Fruit fly (Drosophila melanogaster): ENCODE data around the gene Pkd2.

Gene Pkd2

DNA sequence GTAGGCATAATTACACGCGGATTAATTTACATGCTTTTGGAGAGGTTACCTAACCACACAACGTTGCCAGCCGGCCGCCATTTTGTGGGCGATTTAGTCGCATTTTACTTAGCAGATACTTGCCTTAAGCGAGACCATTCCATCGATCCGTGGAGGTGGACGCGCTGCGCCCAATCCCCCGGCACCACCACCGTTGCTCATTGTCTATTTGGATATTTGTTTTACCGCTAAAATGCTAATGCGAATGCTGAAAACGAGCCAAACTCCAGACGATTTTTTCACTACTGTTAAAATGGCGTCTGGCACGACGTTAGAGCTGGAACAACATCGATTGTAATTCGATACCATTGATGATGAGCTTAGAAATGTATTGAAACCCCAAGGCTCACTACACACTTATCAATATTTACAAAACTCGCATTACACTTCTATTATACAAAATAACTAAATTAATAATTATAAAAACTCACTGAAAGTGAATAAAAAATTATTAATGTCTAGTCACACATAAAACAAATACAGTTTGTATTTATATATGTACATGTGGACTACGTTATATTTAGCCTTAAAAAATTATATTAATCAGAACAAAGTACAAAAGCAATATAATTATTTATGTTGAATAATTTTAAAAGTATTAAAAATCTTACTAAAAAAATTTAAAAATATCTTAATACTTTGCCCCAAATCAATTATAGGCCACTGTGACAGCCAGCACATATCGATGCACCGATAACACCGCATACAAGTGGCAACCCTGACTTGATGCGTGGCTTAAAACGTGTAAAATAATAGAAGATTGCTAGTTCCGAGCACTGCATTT lies 35.8 kb downstream of the Pkd2 start, which contains the start of gene eRF3 (continued):
- peak; percentile 42; the same call in 1 of the 2 replicates for TF ChIP-seq ro (GFP tag; IDR thresholded peaks at IDR 0.05)
- peak; percentile 74 for TF ChIP-seq Fer3 (tag; optimal IDR thresholded peaks at IDR 0.05)
- TF ChIP-seq kah (GFP tag; optimal IDR thresholded peaks at IDR 0.05), result no peak
- TF ChIP-seq dati (GFP tag; IDR thresholded peaks at IDR 0.05), result no peak
- TF ChIP-seq MESR4 (GFP tag; optimal IDR thresholded peaks at IDR 0.05), result peak; percentile 98
- peak; percentile 24; the same call in 1 of the 3 replicates for TF ChIP-seq CG34224 (GFP tag; IDR thresholded peaks at IDR 0.05; ENCODE audit: partially characterized antibody)
- TF ChIP-seq corto (GFP tag; optimal IDR thresholded peaks at IDR 0.05), result no peak
- TF ChIP-seq dmrt11E (tag; optimal IDR thresholded peaks at IDR 0.05), result peak; percentile 85
- TF ChIP-seq ase (GFP tag; IDR thresholded peaks at IDR 0.05), result peak; percentile 42; the same call in 2 of the 3 replicates
- TF ChIP-seq CG17186 (GFP tag; optimal IDR thresholded peaks at IDR 0.05), result no peak
- peak; percentile 45; the same call in 1 of the 2 replicates for TF ChIP-seq CG13287 (GFP tag; IDR thresholded peaks at IDR 0.05; ENCODE audit: partially characterized antibody)
- TF ChIP-seq Neu2 (GFP tag; optimal IDR thresholded peaks at IDR 0.05; ENCODE audit: borderline replicate concordance), result no peak
- TF ChIP-seq Usf (GFP tag; optimal IDR thresholded peaks at IDR 0.05), result peak; percentile 51
- TF ChIP-seq Vsx1 (GFP tag; optimal IDR thresholded peaks at IDR 0.05), result peak; percentile 21
- TF ChIP-seq CG6683 (GFP tag; optimal IDR thresholded peaks at IDR 0.05), result peak; percentile 64
- TF ChIP-seq Dfd (GFP tag; optimal IDR thresholded peaks at IDR 0.05), result no peak
- peak; percentile 63 for TF ChIP-seq CG10147 (GFP tag; optimal IDR thresholded peaks at IDR 0.05)
- no peak; the same call in 1 of the 3 replicates for TF ChIP-seq CG14860 (GFP tag; IDR thresholded peaks at IDR 0.05; ENCODE audit: partially characterized antibody)
- peak; percentile 98 for TF ChIP-seq YL-1 (GFP tag; optimal IDR thresholded peaks at IDR 0.05)
- TF ChIP-seq CG15696 (tag; optimal IDR thresholded peaks at IDR 0.05), result peak; percentile 87
- peak; percentile 85 for TF ChIP-seq row (GFP tag; IDR thresholded peaks at IDR 0.05)
- no peak for TF ChIP-seq jing (GFP tag; optimal IDR thresholded peaks at IDR 0.05)
- TF ChIP-seq Rx (GFP tag; IDR thresholded peaks at IDR 0.05), result 0 out of 2 replicates have a peak, but pooled peaks have one; percentile 34
- TF ChIP-seq run (tag; optimal IDR thresholded peaks at IDR 0.05), result no peak
- TF ChIP-seq otp (GFP tag; IDR thresholded peaks at IDR 0.05), result peak; percentile 66; the same call in 2 of the 3 replicates
- TF ChIP-seq Bdp1 (GFP tag; optimal IDR thresholded peaks at IDR 0.05), result no peak
- TF ChIP-seq CG34422 (GFP tag; IDR thresholded peaks at IDR 0.05), result peak; percentile 73; the same call in 2 of the 3 replicates
- TF ChIP-seq Fer2 (tag; optimal IDR thresholded peaks at IDR 0.05), result peak; percentile 68
- peak; percentile 35 for TF ChIP-seq psq (GFP tag; optimal IDR thresholded peaks at IDR 0.05)
- TF ChIP-seq ac (GFP tag; optimal IDR thresholded peaks at IDR 0.05), result no peak
- TF ChIP-seq emc (GFP tag; optimal IDR thresholded peaks at IDR 0.05), result no peak
- no peak for TF ChIP-seq CG4360 (GFP tag; IDR thresholded peaks at IDR 0.05)
- TF ChIP-seq CG2889 (GFP tag; IDR thresholded peaks at IDR 0.05), result peak; percentile 56; the same call in 2 of the 3 replicates
- no peak for TF ChIP-seq Hmx (GFP tag; optimal IDR thresholded peaks at IDR 0.05)
- peak; percentile 96 for TF ChIP-seq CG17361 (GFP tag; IDR thresholded peaks at IDR 0.05)
- peak; percentile 49 for TF ChIP-seq ken (GFP tag; IDR thresholded peaks at IDR 0.05)
- peak; percentile 64 for TF ChIP-seq klu (GFP tag; IDR thresholded peaks at IDR 0.05)
- TF ChIP-seq sens-2 (GFP tag; IDR thresholded peaks at IDR 0.05), result 0 out of 2 replicates have a peak, but pooled peaks have one; percentile 35
- TF ChIP-seq br (optimal IDR thresholded peaks at IDR 0.05), result no peak
- TF ChIP-seq E2f2 (GFP tag; IDR thresholded peaks at IDR 0.05), result peak; percentile 45
- TF ChIP-seq CG33213 (GFP tag; optimal IDR thresholded peaks at IDR 0.05), result no peak
- peak; percentile 6 for TF ChIP-seq CG1529 (GFP tag; optimal IDR thresholded peaks at IDR 0.05)
- TF ChIP-seq CG12744 (GFP tag; optimal IDR thresholded peaks at IDR 0.05), result no peak
- peak; percentile 13 for TF ChIP-seq nerfin-2 (GFP tag; IDR thresholded peaks at IDR 0.05; ENCODE audit: partially characterized antibody)
- TF ChIP-seq Fer1 (GFP tag; optimal IDR thresholded peaks at IDR 0.05), result peak; percentile 36
- TF ChIP-seq CG1024 (GFP tag; IDR thresholded peaks at IDR 0.05), result peak; percentile 50
- no peak for TF ChIP-seq tll (GFP tag; optimal IDR thresholded peaks at IDR 0.05)
- TF ChIP-seq gem (tag; optimal IDR thresholded peaks at IDR 0.05), result peak; percentile 95

All from whole organism, embryonic.